Fruit fly (Drosophila melanogaster) whole organism, prepupa: ENCODE results near the gene CG7806.

Source experiments
- Blimp-1 ChIP-seq: fragments of 200-800 bp; sonication (Bioruptor generic); optimal IDR thresholded peaks from 3 replicates; lab custom pipeline; 2017; ENCODE audit warnings: missing biosample characterization, missing genetic modification characterization, mild to moderate bottlenecking, moderate library complexity, missing genetic modification reagents
- CG10631 ChIP-seq: fragments of 200-800 bp; sonication (Bioruptor generic); optimal IDR thresholded peaks from 2 replicates; lab custom pipeline; 2016; ENCODE audit warnings: missing biosample characterization, missing genetic modification characterization
- CG10669 ChIP-seq: fragments of 200-800 bp; sonication (Bioruptor generic); optimal IDR thresholded peaks from 3 replicates; lab custom pipeline; 2018; ENCODE audit warnings: missing biosample characterization, mild to moderate bottlenecking, missing genetic modification characterization, moderate library complexity
- CG11294 ChIP-seq: fragments of 200-800 bp; sonication (Bioruptor generic); IDR thresholded peaks from 2 replicates; pipeline ENCODE4 v1.3.6; 2022; ENCODE audit warnings: missing biosample characterization, missing genetic modification characterization
- CG11762 ChIP-seq: fragments of 200-800 bp; sonication (Bioruptor generic); optimal IDR thresholded peaks from 3 replicates; lab custom pipeline; 2016; ENCODE audit warnings: missing biosample characterization, missing genetic modification characterization; ENCODE audit not compliant: insufficient read depth
- CG11902 ChIP-seq: fragments of 200-800 bp; sonication (Bioruptor generic); optimal IDR thresholded peaks from 3 replicates; lab custom pipeline; 2016; ENCODE audit warnings: missing biosample characterization, missing genetic modification characterization
- CG15336 ChIP-seq: fragments of 200-800 bp; sonication (Bioruptor generic); IDR thresholded peaks from 2 replicates; pipeline ENCODE4 v1.3.6; 2022; ENCODE audit warnings: missing biosample characterization, missing genetic modification characterization
- CG16779 ChIP-seq: fragments of 200-800 bp; sonication (Bioruptor generic); optimal IDR thresholded peaks from 3 replicates; lab custom pipeline; 2017; ENCODE audit warnings: missing biosample characterization, mild to moderate bottlenecking, missing genetic modification characterization
- CG3032 ChIP-seq: fragments of 200-800 bp; optimal IDR thresholded peaks from 2 replicates; lab custom pipeline; 2019; ENCODE audit warnings: missing biosample characterization, mild to moderate bottlenecking, missing genetic modification characterization, moderate library complexity
- CG31627 ChIP-seq: fragments of 200-800 bp; sonication (Bioruptor generic); optimal IDR thresholded peaks from 3 replicates; lab custom pipeline; 2016; ENCODE audit warnings: missing biosample characterization, missing genetic modification characterization
- CG3919 ChIP-seq: fragments of 200-800 bp; sonication (Bioruptor generic); optimal IDR thresholded peaks from 3 replicates; lab custom pipeline; 2016; ENCODE audit warnings: missing biosample characterization, missing genetic modification characterization
- CG6163 ChIP-seq: fragments of 200-800 bp; sonication (Bioruptor generic); IDR thresholded peaks from 3 replicates; pipeline ENCODE4 v1.3.6; 2022; ENCODE audit warnings: missing biosample characterization, missing genetic modification characterization
- CG6792 ChIP-seq: fragments of 200-800 bp; sonication (Bioruptor generic); optimal IDR thresholded peaks from 3 replicates; lab custom pipeline; 2016; ENCODE audit warnings: missing biosample characterization, missing genetic modification characterization
- CG6854 ChIP-seq: fragments of 200-800 bp; sonication (Bioruptor generic); optimal IDR thresholded peaks from 2 replicates; lab custom pipeline; 2017; ENCODE audit warnings: missing biosample characterization, mild to moderate bottlenecking, missing genetic modification characterization
- CG7368 ChIP-seq: fragments of 200-800 bp; sonication (Bioruptor generic); optimal IDR thresholded peaks from 3 replicates; lab custom pipeline; 2016; ENCODE audit warnings: missing biosample characterization, missing genetic modification characterization
- CG8632 ChIP-seq: fragments of 200-800 bp; sonication (Bioruptor generic); optimal IDR thresholded peaks from 3 replicates; lab custom pipeline; 2016; ENCODE audit warnings: missing biosample characterization, missing genetic modification characterization
- CG9139 ChIP-seq: fragments of 200-800 bp; sonication (Bioruptor generic); optimal IDR thresholded peaks from 3 replicates; lab custom pipeline; 2017; ENCODE audit warnings: missing biosample characterization, mild to moderate bottlenecking, missing genetic modification characterization
- Eip75B ChIP-seq: fragments of 200-800 bp; sonication (Bioruptor generic); optimal IDR thresholded peaks from 3 replicates; lab custom pipeline; 2016; ENCODE audit warnings: missing biosample characterization, missing genetic modification characterization
- Eip78C ChIP-seq: fragments of 200-800 bp; sonication (Bioruptor generic); peaks from one replicate; lab custom pipeline; 2016; ENCODE audit warnings: missing biosample characterization, missing genetic modification characterization
- Eip93F ChIP-seq: fragments of 200-800 bp; sonication (Bioruptor generic); optimal IDR thresholded peaks from 2 replicates; lab custom pipeline; 2016; ENCODE audit warnings: missing biosample characterization, mild to moderate bottlenecking, missing genetic modification characterization
- Ets21C ChIP-seq: fragments of 200-800 bp; sonication (Bioruptor generic); optimal IDR thresholded peaks from 3 replicates; lab custom pipeline; 2016; ENCODE audit warnings: missing biosample characterization, missing genetic modification characterization
- Ets96B ChIP-seq: fragments of 200-800 bp; optimal IDR thresholded peaks from 2 replicates; lab custom pipeline; 2019; ENCODE audit warnings: missing biosample characterization, mild to moderate bottlenecking, missing genetic modification characterization, moderate library complexity
- Gug ChIP-seq: fragments of 200-800 bp; sonication (Bioruptor generic); IDR thresholded peaks from 2 replicates; pipeline ENCODE4 v1.3.6; 2022; ENCODE audit warnings: missing biosample characterization, missing genetic modification characterization
- Hr38 ChIP-seq: sonication (Bioruptor generic); optimal IDR thresholded peaks from 2 replicates; lab custom pipeline; 2016; ENCODE audit warnings: missing biosample characterization, missing genetic modification characterization
- Hr39 ChIP-seq: fragments of 200-800 bp; sonication (Bioruptor generic); optimal IDR thresholded peaks from 2 replicates; lab custom pipeline; 2016; ENCODE audit warnings: missing biosample characterization, missing genetic modification characterization
- Lpt ChIP-seq: fragments of 200-800 bp; sonication (Bioruptor generic); optimal IDR thresholded peaks from 3 replicates; lab custom pipeline; 2016; ENCODE audit warnings: missing biosample characterization, missing genetic modification characterization
- Sox14 ChIP-seq: fragments of 200-800 bp; sonication (Bioruptor generic); optimal IDR thresholded peaks from 3 replicates; lab custom pipeline; 2016; ENCODE audit warnings: missing biosample characterization, missing genetic modification characterization
- acj6 ChIP-seq: fragments of 200-800 bp; sonication (Bioruptor generic); optimal IDR thresholded peaks from 3 replicates; lab custom pipeline; 2016; ENCODE audit warnings: missing biosample characterization, missing genetic modification characterization
- cyc ChIP-seq: fragments of 200-800 bp; sonication (Bioruptor generic); optimal IDR thresholded peaks from 3 replicates; lab custom pipeline; 2016; ENCODE audit warnings: missing biosample characterization, missing genetic modification characterization
- dac ChIP-seq: fragments of 200-800 bp; sonication (Bioruptor generic); optimal IDR thresholded peaks from 2 replicates; lab custom pipeline; 2017; ENCODE audit warnings: missing biosample characterization, mild to moderate bottlenecking, missing genetic modification characterization
- dsx ChIP-seq: fragments of 200-800 bp; optimal IDR thresholded peaks from 3 replicates; lab custom pipeline; 2019; ENCODE audit warnings: missing biosample characterization, mild to moderate bottlenecking, missing genetic modification characterization, moderate library complexity; ENCODE audit not compliant: poor library complexity, severe bottlenecking
- esn ChIP-seq: fragments of 200-800 bp; sonication (Bioruptor generic); optimal IDR thresholded peaks from 2 replicates; lab custom pipeline; 2016; ENCODE audit warnings: missing biosample characterization, mild to moderate bottlenecking, missing genetic modification characterization, moderate library complexity
- fkh ChIP-seq: fragments of 200-800 bp; sonication (Bioruptor generic); optimal IDR thresholded peaks from 3 replicates; lab custom pipeline; 2017; ENCODE audit warnings: missing biosample characterization, mild to moderate bottlenecking, missing genetic modification characterization, moderate library complexity
- lz ChIP-seq: fragments of 200-800 bp; sonication (Bioruptor generic); optimal IDR thresholded peaks from 3 replicates; lab custom pipeline; 2016; ENCODE audit warnings: missing biosample characterization, missing genetic modification characterization
- net ChIP-seq: fragments of 200-800 bp; sonication (Bioruptor generic); optimal IDR thresholded peaks from 3 replicates; lab custom pipeline; 2016; ENCODE audit warnings: missing biosample characterization, missing genetic modification characterization
- pdm3 ChIP-seq: fragments of 200-800 bp; sonication (Bioruptor generic); optimal IDR thresholded peaks from 3 replicates; lab custom pipeline; 2016; ENCODE audit warnings: missing biosample characterization, missing genetic modification characterization
- ss ChIP-seq, 2 experiments: fragments of 200-800 bp; sonication (Bioruptor generic); optimal IDR thresholded peaks; 2 replicates in 1 of 2; 3 replicates in 1 of 2; lab custom pipeline; 2017 to 2018; ENCODE audit warnings: mild to moderate bottlenecking in 2 of 2, missing biosample characterization in 2 of 2, missing genetic modification characterization in 2 of 2, moderate library complexity in 1 of 2
- svp ChIP-seq: fragments of 200-800 bp; sonication (Bioruptor generic); peaks from one replicate; lab custom pipeline; 2016; ENCODE audit warnings: missing biosample characterization, missing genetic modification characterization
- topi ChIP-seq: fragments of 200-800 bp; sonication (Bioruptor generic); optimal IDR thresholded peaks from 3 replicates; lab custom pipeline; 2016; ENCODE audit warnings: missing biosample characterization, missing genetic modification characterization
- vri ChIP-seq: fragments of 200-800 bp; sonication (Bioruptor generic); optimal IDR thresholded peaks from 3 replicates; lab custom pipeline; 2016; ENCODE audit warnings: missing biosample characterization, mild to moderate bottlenecking, missing genetic modification characterization

Gene CG7806

DNA sequence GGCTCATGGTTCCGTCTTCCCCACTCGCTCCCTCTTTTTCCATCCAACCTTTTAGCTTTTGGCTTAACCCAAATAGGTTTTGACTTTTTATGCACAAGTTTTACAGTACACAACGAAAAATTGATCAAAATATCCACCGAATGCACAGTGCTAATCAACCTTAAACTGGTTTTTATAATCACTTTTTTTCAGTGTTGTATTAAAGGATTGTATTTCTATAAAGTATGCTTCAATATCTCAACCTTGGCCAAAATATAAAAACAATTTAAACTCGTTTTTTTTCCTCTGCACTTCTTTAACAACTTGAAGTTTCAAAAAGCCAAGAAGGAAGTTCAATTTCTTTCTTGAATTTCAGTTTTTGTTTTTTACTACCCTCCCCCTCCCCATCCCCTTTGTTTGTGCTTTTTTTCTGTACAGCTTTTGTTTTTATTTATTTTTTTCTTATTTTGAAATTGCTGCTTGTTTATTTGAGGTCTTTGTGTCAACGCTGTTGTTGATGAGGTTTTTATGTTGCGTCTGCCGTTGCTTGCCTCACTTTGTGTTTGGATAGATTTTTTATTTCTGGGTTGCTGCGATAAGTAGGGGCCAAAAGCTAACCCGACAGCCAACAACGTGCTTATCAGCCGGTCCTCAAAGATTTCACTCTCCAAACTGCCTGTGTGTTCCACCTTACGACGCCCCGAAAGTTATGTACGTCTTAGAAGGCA lies 26.1 kb upstream of the CG7806 start (continued):
- TF ChIP-seq CG16779 (tag; lab: Kevin White, UChicago), result no peak
- no peak for TF ChIP-seq CG7368 (GFP tag; lab: Kevin White, UChicago)
- TF ChIP-seq dsx (GFP tag; lab: Kevin White, UChicago), result no peak
- TF ChIP-seq Sox14 (GFP tag; lab: Kevin White, UChicago), result no peak
- TF ChIP-seq CG10669, result no peak
- no peak for TF ChIP-seq CG3032
- TF ChIP-seq CG10631 (GFP tag; lab: Kevin White, UChicago), result no peak
- TF ChIP-seq CG11762 (GFP tag; lab: Kevin White, UChicago), result no peak
- TF ChIP-seq lz (GFP tag; lab: Kevin White, UChicago), result no peak
- no peak for TF ChIP-seq cyc (GFP tag; lab: Kevin White, UChicago)
- TF ChIP-seq CG8632 (GFP tag; lab: Kevin White, UChicago), result no peak
- no peak for TF ChIP-seq Ets96B
- peak; percentile 5 for TF ChIP-seq esn (GFP tag; lab: Kevin White, UChicago)
- TF ChIP-seq Eip93F (GFP tag; lab: Kevin White, UChicago), result no peak
- TF ChIP-seq Eip75B, result peak; percentile 45
- TF ChIP-seq Gug (GFP tag; lab: Robert Waterston, UW), result no peak
- TF ChIP-seq topi (GFP tag; lab: Kevin White, UChicago), result peak; percentile 17
- TF ChIP-seq Hr38 (GFP tag; lab: Kevin White, UChicago), result no peak
- TF ChIP-seq CG3919 (GFP tag; lab: Kevin White, UChicago), result no peak
- TF ChIP-seq ss (GFP tag; optimal IDR thresholded peaks at IDR 0.05; lab: Kevin White, UChicago), result peak in 1 of 2 experiments; percentile 4
- TF ChIP-seq CG11902 (GFP tag; lab: Kevin White, UChicago), result no peak
- peak; percentile 13 for TF ChIP-seq acj6 (GFP tag; lab: Kevin White, UChicago)
- peak; percentile 4 for TF ChIP-seq pdm3 (GFP tag; lab: Kevin White, UChicago)
- TF ChIP-seq CG6854 (GFP tag; lab: Kevin White, UChicago), result no peak
- no peak for TF ChIP-seq CG9139 (GFP tag; lab: Kevin White, UChicago)
- TF ChIP-seq dac (GFP tag; lab: Kevin White, UChicago), result no peak
- no peak for TF ChIP-seq Lpt
- TF ChIP-seq CG15336, result peak; percentile 31

DNA sequence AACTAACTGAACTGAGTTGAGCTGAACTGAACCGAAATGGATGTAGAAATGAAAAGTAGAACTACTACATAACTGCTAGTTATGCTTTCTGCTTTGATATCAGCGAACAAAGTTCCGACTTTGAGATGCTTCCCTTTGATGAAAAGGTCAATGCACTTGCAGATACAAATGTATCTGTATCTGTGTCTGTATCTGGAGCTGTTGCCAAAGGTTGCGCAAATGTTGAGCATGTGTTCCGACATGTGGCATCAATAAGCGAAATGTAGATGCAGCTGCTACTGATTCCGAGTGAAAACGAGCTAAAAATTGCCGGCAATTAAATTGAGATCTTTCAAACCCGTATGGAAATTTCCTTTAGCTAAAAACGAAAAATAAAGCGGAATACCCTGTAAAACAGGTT lies 24.6 kb upstream of the CG7806 start:
- peak; percentile 12 for TF ChIP-seq net (GFP tag; lab: Kevin White, UChicago)
- no peak for TF ChIP-seq CG31627
- TF ChIP-seq, all 60 proteins: peak for 1

DNA sequence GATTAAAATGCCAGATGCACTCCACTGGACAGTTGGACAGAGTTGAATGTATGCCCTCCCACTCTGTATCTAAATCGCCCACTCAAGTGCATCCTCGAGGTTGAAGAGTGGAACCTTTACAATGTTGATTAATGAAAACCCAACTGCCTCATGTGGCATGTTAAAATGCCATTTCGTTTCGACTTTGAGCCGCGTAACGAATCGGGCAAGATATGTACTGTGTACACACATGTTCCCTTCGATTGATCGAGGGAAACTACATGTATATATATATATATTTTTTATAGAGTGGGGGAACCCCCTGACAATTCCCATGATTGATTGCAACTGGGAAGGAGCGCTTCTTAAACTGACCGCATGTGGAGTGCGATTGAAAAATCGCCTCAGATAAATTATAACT lies 23.1 kb upstream of the CG7806 start:
- peak; percentile 42 for TF ChIP-seq Eip78C (GFP tag; lab: Kevin White, UChicago)
- no peak for TF ChIP-seq CG11762 (GFP tag; lab: Kevin White, UChicago)
- TF ChIP-seq Ets21C (GFP tag; lab: Kevin White, UChicago), result no peak

DNA sequence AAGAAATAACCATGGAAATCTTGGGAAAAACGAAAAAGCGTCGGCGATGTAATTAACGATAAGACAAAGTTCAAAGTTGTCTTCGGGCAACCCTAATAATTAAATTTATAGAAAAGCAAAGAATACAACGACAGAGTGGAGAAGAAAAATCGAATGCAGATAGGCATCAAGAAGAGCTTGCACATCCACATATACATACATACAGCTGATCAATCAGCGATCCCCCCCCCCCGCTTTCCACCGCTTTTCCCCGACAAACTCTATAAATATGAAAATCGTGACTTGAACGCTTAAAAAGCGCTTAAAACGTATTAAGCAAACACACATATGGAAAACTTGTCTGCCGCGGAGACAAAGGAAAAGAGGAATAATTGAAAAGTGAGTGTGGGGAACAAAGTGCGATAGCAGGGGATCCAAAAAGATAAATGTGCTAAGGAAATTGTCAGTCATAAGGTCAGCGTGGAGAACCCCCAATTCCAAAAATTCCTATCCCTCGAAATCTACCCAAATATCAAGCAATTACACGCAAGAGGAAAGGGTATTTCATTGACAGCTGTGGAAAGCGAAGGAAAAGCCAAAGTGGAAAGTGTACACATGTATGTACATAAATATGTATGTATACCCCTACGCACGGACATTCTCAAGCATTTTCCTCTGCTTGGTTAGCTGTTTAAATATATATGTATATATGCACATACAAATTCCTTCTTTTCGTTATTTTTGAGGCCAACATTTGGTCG lies 21.7 kb upstream of the CG7806 start:
- TF ChIP-seq CG7368 (GFP tag; lab: Kevin White, UChicago), result no peak
- TF ChIP-seq vri (GFP tag; lab: Kevin White, UChicago), result no peak
- no peak for TF ChIP-seq CG6792 (GFP tag; lab: Kevin White, UChicago)
- no peak for TF ChIP-seq lz (GFP tag; lab: Kevin White, UChicago)
- no peak for TF ChIP-seq Blimp-1 (GFP tag; lab: Kevin White, UChicago)
- no peak for TF ChIP-seq Eip75B
- no peak for TF ChIP-seq CG31627
- no peak for TF ChIP-seq Lpt
- no peak for TF ChIP-seq dac (GFP tag; lab: Kevin White, UChicago)
- TF ChIP-seq CG6163 (GFP tag; lab: Robert Waterston, UW), result no peak
- no peak for TF ChIP-seq Gug (GFP tag; lab: Robert Waterston, UW)
- no peak for TF ChIP-seq Hr39 (GFP tag; lab: Kevin White, UChicago)
- peak; percentile 73 for TF ChIP-seq fkh
- no peak for TF ChIP-seq CG8632 (GFP tag; lab: Kevin White, UChicago)
- peak; percentile 54 for TF ChIP-seq Eip78C (GFP tag; lab: Kevin White, UChicago)
- no peak for TF ChIP-seq CG11294
- peak; percentile 76 for TF ChIP-seq svp (GFP tag; lab: Kevin White, UChicago)
